Worm (Caenorhabditis elegans): ENCODE results near the gene aqp-2.

aqp-2 gene

DNA sequence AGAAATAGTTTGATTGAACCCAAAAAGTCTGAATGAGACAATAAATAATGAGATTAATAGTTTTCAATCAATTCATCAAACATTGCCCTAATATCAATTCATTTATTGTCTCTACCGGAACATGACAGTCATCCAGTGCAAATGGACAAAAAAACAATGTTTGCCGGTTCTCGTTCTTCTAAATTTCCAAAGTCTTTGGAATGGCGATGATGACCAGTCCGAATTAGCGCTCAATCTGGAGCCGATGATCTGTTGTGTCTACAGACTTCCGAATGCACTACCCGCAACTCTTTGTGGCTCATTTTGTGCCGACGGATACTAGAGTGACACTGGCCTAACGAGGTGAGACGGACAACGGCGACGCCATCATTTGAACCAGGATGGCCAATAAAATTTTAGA is 25.5 kb downstream of the aqp-2 start, which contains the start of gene T26C5.3:
TSS of gene T26C5.3 (plus strand) at position 301 of the 400 bp plus-strand sequence.
- TF ChIP-seq ztf-22 (GFP tag; optimal IDR thresholded peaks at IDR 0.05) (no peak), gei-17 (GFP tag; optimal IDR thresholded peaks at IDR 0.05) (no peak), dox-1 (GFP tag; IDR thresholded peaks at IDR 0.05) (no peak), T07F8.4 (tag; optimal IDR thresholded peaks at IDR 0.05) (no peak), ccch-3 (GFP tag; optimal IDR thresholded peaks at IDR 0.05) (no peak), snpc-4 (GFP tag; optimal IDR thresholded peaks at IDR 0.05) (no peak), snpc-4 (tag; optimal IDR thresholded peaks at IDR 0.05) (no peak), ceh-27 (GFP tag; optimal IDR thresholded peaks at IDR 0.05) (no peak)

DNA sequence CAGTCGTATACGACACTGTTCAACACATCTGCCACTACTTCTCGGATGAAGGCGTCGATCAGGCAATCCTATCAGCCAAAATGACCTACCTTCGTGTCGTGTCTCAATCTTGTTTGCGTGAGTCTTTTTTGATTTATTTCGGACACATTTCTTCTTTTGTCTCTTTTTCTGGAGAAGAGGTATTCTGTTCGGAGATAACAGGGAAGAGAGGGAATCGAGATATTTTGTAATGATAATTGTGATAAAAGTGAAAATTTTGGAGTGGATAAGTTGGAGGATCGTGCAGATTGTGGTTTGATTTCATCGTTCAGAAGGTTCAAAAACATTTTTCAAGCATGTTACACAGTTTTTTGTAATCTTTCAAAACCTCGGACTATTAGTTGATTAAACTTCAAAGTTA is 28.0 kb downstream of the aqp-2 start:
- TF ChIP-seq Y95B8A.8 (GFP tag; IDR thresholded peaks at IDR 0.05) (no peak), hmg-20 (GFP tag; IDR thresholded peaks at IDR 0.05) (no peak), dox-1 (GFP tag; IDR thresholded peaks at IDR 0.05) (no peak)

DNA sequence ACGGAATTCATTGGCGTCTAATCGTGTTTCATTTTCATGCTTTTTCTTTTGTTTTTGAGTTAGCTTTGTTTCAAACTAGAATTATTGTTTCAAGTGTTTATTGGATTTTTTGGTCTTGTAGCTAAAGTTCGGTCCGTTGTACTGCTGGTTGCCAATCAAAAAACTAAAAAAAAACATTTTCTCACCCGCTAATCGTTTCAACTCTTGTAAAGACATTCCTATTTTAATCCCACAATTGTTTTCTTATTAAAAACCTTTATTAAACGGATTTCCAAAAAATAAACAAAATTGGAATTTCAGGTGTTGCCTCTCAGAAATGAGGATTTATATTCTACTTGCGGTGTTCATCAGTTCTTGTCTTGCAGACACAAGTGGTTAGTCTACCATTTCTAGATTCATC is 28.9 kb downstream of the aqp-2 start, which contains the start of gene T26C5.2:
TSS of gene T26C5.2 (plus strand) at position 301 of the 400 bp plus-strand sequence.
- TF ChIP-seq attf-3 (GFP tag; conservative IDR thresholded peaks at IDR 0.05) = no peak
- TF ChIP-seq F49E8.2 (tag; optimal IDR thresholded peaks at IDR 0.05; ENCODE audit: insufficient read depth) = no peak
- TF ChIP-seq sptf-2 (GFP tag; optimal IDR thresholded peaks at IDR 0.05) = no peak
- TF ChIP-seq F52B5.7 (tag; optimal IDR thresholded peaks at IDR 0.05) = no peak
- TF ChIP-seq attf-5 (GFP tag; optimal IDR thresholded peaks at IDR 0.05) = no peak
- TF ChIP-seq B0336.3 (GFP tag; IDR thresholded peaks at IDR 0.05) = no peak
- TF ChIP-seq tlf-1 (GFP tag; optimal IDR thresholded peaks at IDR 0.05) = no peak
- TF ChIP-seq mes-4 (tag; optimal IDR thresholded peaks at IDR 0.05) = no peak

DNA sequence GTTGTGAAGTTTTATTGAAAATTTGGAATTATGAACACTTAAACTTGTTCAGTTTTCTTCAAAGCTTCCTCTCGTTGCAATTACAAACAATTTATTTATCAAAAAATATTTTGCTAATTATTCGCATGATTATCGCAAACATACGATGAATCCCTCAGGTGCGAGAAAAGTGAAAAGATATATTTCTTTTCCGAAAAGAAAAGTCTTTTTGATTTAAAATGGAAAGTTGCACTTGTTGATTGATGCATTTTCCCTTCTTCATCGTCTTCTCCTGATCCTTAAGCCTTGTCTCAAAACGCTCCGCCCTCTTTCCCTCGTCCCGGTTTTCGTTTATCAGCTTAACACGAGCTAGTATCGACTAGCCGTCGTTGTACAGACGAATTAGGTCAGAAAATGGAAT is 29.3 kb downstream of the aqp-2 start:
- no peak for TF ChIP-seq nhr-179 (tag; optimal IDR thresholded peaks at IDR 0.05)

DNA sequence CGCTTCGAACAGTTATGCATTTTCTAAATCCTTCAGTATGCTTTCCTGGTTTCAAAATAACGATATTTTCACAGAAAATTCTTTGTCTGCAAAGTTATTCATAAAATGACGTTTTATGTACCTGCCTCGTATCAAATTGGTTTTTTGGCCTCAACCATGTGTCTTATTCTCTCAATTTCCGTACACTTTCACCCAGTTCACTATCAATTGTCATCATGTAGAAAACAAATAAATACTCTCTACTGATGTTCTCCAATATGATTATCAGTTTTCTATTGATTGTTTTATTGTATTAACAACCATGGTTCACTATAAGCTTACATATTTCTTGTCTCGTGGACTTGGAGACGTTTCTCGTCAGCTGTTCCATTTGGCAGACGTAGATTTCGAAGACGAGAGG is 30.5 kb downstream of the aqp-2 start, which contains the start of gene gst-13:
TSS of gene gst-13 (plus strand) at position 218 of the 400 bp plus-strand sequence.
- no peak for TF ChIP-seq atf-7 (tag; optimal IDR thresholded peaks at IDR 0.05)
- TF ChIP-seq nhr-80 (tag; optimal IDR thresholded peaks at IDR 0.05) = peak; percentile 84
- no peak for TF ChIP-seq B0336.3 (GFP tag; IDR thresholded peaks at IDR 0.05)

DNA sequence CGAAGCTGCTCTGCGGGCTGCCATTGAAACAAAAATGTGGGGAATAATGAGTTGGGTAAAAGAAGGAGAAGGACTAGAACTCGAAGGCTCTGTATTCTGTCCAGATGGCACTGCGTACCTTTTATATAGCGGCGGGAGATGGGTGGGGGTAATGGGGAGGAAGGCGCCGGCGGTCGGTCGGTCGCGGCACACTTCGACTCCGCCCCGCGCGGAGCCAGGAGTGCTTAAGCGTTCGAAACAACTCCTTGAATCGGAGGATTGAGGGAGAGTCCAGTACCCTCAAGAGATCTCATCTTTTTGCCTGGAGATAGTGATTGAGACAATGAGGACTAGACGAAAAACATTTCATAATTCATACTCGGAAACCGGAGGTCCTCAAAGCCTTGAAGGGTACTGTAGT is 34.6 kb downstream of the aqp-2 start, which contains the start of gene abu-14:
TSS of gene abu-14 (minus strand) at position 81 of the 400 bp plus-strand sequence.
- peak; percentile 89 for TF ChIP-seq zfh-2 (GFP tag; conservative IDR thresholded peaks at IDR 0.05)
- peak; percentile 54; the same call in 1 of the 2 replicates for TF ChIP-seq egrh-3 (GFP tag; IDR thresholded peaks at IDR 0.05)
- TF ChIP-seq F57A8.1 (GFP tag; optimal IDR thresholded peaks at IDR 0.05) = no peak

DNA sequence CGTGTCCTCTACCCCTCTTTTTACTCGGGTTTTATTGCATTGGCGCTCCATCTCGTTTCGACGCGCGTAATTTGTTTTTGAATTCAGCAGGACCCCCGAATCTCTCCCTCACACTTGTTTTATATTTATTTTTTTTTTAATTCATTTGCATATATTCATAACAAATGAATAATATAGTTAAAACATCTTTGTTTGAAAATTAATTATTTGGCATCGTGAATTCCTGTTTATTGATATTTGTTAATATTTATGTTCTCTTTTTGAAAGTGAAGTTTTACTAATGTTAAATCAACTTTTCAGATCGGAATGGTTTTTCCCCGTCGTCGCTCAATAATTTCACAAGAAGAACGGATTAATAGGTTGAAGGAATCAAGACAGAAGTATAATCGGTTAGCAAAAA is 38.8 kb downstream of the aqp-2 start, which contains the start of gene ZK1067.3:
TSS of gene ZK1067.3 (plus strand) at position 301 of the 400 bp plus-strand sequence.
- TF ChIP-seq ceh-91 (GFP tag; IDR thresholded peaks at IDR 0.05) (no peak), bed-1 (GFP tag; IDR thresholded peaks at IDR 0.05) (no peak), F52B5.7 (tag; optimal IDR thresholded peaks at IDR 0.05) (no peak), chd-7 (tag; optimal IDR thresholded peaks at IDR 0.05) (no peak), athp-1 (tag; optimal IDR thresholded peaks at IDR 0.05) (no peak), snpc-4 (GFP tag; optimal IDR thresholded peaks at IDR 0.05) (no peak), snpc-4 (tag; optimal IDR thresholded peaks at IDR 0.05) (no peak), B0261.1 (tag; optimal IDR thresholded peaks at IDR 0.05) (no peak), B0336.3 (GFP tag; IDR thresholded peaks at IDR 0.05) (no peak), snpc-1.3 (tag; optimal IDR thresholded peaks at IDR 0.05; ENCODE audit: insufficient read depth) (no peak), aptf-2 (GFP tag; conservative IDR thresholded peaks at IDR 0.05) (no peak), attf-5 (GFP tag; optimal IDR thresholded peaks at IDR 0.05) (no peak)
